Fruit fly (Drosophila melanogaster) whole organism: Measurements from ENCODE around the gene CG42613.

Experiments used
- CG8478 ChIP-seq: fragments of >200 bp; optimal IDR thresholded peaks from 2 replicates; lab custom pipeline; 2018; ENCODE audit warnings: inconsistent platforms
- Dll ChIP-seq: fragments of >200 bp; optimal IDR thresholded peaks from 2 replicates; lab custom pipeline; 2017
- EcR ChIP-seq, 2 experiments: fragments of >200 bp; optimal IDR thresholded peaks; 2 replicates each; lab custom pipeline; 2017; ENCODE audit warnings: missing biosample characterization in 2 of 2, missing genetic modification characterization in 2 of 2, missing genetic modification reagents in 2 of 2
- pan ChIP-seq: fragments of >200 bp; optimal IDR thresholded peaks from 2 replicates; lab custom pipeline; 2017
- psq ChIP-seq: fragments of >200 bp; optimal IDR thresholded peaks from 2 replicates; lab custom pipeline; 2017
- usp ChIP-seq: fragments of >200 bp; optimal IDR thresholded peaks from 2 replicates; lab custom pipeline; 2017; ENCODE audit warnings: missing biosample characterization, missing genetic modification characterization, mixed read lengths

DNA sequence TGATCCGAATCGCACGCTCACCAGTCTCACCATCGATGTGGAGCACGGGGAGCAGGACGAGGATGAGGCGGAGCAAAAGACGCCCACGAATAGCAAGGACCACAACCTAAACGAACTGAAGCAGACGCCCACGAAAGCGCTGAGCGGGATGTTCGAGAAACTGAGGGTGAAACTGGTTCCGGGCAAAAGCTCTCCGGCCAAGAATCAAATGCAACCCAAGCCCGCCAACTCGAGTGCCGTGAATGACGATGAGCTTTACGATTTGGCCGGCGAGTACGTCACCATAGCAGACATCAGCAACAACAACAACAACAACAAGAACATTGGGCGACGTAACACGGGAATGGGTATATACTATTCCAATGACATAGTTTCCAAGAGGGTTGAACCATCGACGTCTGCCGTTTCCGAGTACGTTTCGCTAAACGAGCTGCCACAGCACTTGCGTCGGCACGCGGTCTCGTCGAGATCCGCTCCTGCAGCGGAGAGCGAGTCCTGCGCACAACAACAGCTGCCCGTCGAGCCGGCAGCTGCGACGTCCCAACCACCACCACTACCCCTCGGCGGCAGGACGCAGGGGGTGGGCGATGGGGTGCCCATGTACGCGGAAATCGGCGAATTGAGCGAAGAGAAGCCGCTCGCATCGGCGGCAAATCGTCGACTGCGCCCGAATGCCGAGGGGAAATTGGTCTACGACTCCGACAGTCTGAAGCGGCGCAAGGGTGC lies 88.5 kb downstream of the CG42613 start:
- TF ChIP-seq CG8478 (lab: Kevin White, UChicago) (no peak), Dll (no peak), usp (GFP tag; lab: Kevin White, UChicago) (no peak), psq (lab: Kevin White, UChicago) (no peak), pan (lab: Kevin White, UChicago) (no peak), EcR (GFP tag; optimal IDR thresholded peaks at IDR 0.05; lab: Kevin White, UChicago) (no peak)
